Worm (Caenorhabditis elegans): ENCODE measurements around the gene K05F1.6.

The K05F1.6 gene

DNA sequence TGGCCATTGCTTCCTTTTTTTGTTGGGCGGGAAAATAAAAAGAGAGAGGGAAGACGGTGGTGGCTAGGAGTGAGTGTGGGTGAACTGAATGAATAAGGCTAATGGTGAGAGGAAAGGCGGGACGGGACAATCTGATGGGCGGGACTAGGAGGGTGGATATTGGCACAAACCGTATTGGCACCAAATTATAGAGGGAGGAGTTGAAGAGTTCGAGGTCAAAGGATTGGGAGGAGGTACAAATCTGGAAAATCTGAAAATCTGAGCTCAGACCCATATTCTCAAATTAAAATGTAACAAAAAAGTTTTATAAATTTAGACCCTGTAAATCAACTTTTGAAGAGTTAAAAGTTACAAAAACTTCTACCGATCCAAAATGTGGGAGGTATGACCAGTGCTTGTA is 43.5 kb upstream of the K05F1.6 start, which contains the start of gene hlh-14:
Gene hlh-14 (minus strand): TSS at position 101 of the 400 bp plus-strand sequence.
- TF ChIP-seq bed-3 (GFP tag; optimal IDR thresholded peaks at IDR 0.05) (no peak), snpc-4 (tag; optimal IDR thresholded peaks at IDR 0.05) (no peak), lsy-2 (tag; optimal IDR thresholded peaks at IDR 0.05) (no peak), M03D4.4 (tag; optimal IDR thresholded peaks at IDR 0.05) (no peak), mab-5 (tag; optimal IDR thresholded peaks at IDR 0.05) (no peak), unc-120 (tag; optimal IDR thresholded peaks at IDR 0.05; ENCODE audit: poor library complexity, severe bottlenecking) (no peak), elt-1 (tag; optimal IDR thresholded peaks at IDR 0.05; ENCODE audit: borderline replicate concordance, insufficient read depth) (no peak), mls-2 (tag; optimal IDR thresholded peaks at IDR 0.05) (no peak), sptf-1 (tag; optimal IDR thresholded peaks at IDR 0.05) (no peak), hlh-1 (tag; optimal IDR thresholded peaks at IDR 0.05) (no peak), mep-1 (tag; optimal IDR thresholded peaks at IDR 0.05) (no peak), flh-1 (GFP tag; optimal IDR thresholded peaks at IDR 0.05) (no peak), nhr-28 (tag; optimal IDR thresholded peaks at IDR 0.05) (no peak), tbx-8 (GFP tag; optimal IDR thresholded peaks at IDR 0.05) (no peak), ces-1 (GFP tag; optimal IDR thresholded peaks at IDR 0.05) (no peak), cnd-1 (tag; optimal IDR thresholded peaks at IDR 0.05) (no peak), lin-32 (GFP tag; optimal IDR thresholded peaks at IDR 0.05) (no peak)

DNA sequence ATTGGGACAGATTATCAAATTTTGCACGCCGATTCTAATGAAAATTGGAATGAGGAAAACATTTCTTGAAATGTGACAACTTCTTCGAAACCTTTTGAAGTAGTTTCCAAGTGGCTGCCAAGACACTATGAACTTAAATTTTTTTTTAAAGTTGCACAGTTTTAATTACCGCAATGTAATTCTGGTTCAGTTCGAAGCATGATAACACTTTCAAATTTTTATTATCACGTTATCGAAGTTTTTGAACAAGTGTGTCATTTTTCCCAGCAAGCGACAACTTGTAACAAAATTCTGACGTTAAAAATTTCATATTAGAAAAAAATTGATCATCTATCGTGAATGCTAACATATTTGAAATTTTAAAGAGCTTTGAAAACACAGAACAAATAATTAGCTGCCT is 39.6 kb upstream of the K05F1.6 start:
- TF ChIP-seq pha-4 (tag; optimal IDR thresholded peaks at IDR 0.05) (no peak), bed-3 (GFP tag; optimal IDR thresholded peaks at IDR 0.05) (no peak), M03D4.4 (tag; optimal IDR thresholded peaks at IDR 0.05) (no peak)

DNA sequence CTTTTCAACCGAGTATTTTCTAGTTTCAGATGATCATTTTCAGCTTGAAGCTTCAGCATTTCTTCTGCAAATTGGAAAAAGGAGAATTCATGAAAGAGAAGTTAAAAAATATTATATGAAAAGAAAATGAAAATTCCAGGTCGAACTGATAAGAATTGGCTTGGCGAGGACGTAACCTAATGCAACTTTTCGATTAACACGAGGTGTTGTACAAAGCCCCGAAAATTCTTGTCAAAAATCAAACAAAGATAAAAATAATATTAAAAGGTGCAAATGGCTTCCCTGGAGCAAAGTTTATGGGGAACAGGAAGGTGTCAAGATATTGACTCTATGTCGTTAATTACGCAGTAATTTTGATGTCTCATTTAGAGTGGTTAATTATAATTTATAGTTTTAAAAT is 38.0 kb upstream of the K05F1.6 start:
- TF ChIP-seq sem-2 (GFP tag; optimal IDR thresholded peaks at IDR 0.05) (no peak), ceh-39 (tag; optimal IDR thresholded peaks at IDR 0.05) (no peak), nhr-237 (tag; optimal IDR thresholded peaks at IDR 0.05) (no peak), unc-62 (GFP tag; optimal IDR thresholded peaks at IDR 0.05) (no peak), sptf-1 (tag; optimal IDR thresholded peaks at IDR 0.05) (no peak), cnd-1 (tag; optimal IDR thresholded peaks at IDR 0.05) (no peak), bed-3 (GFP tag; optimal IDR thresholded peaks at IDR 0.05) (no peak), pha-4 (tag; optimal IDR thresholded peaks at IDR 0.05) (no peak)

DNA sequence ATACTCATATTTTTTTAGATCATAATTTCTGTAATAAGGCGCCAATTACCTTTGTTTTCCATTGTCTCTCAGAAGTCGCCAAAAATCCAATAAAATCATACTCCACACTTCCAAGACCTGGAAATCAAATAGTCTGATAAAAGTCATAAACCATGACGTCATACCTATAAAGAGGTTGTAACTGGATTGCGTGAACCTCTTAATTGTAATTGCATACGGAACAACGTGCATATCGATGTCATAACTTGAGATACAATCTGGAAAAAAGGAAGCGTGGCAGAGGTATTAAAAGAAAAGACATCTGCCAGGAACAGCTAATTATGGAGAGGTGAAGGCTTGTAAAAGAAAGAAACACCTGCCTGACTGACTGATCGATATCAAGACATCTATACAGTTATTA is 37.2 kb upstream of the K05F1.6 start, which contains the start of gene F10C1.9:
Gene F10C1.9 (minus strand): TSS at position 197 of the 400 bp plus-strand sequence.
- no peak for TF ChIP-seq lsy-2 (tag; optimal IDR thresholded peaks at IDR 0.05)
- TF ChIP-seq unc-62 (GFP tag; optimal IDR thresholded peaks at IDR 0.05): no peak
- TF ChIP-seq zip-8 (tag; optimal IDR thresholded peaks at IDR 0.05): peak; percentile 95
- TF ChIP-seq nhr-12 (tag; optimal IDR thresholded peaks at IDR 0.05): no peak
- peak; percentile 88 for TF ChIP-seq nhr-2 (tag; optimal IDR thresholded peaks at IDR 0.05)
- TF ChIP-seq tbx-8 (GFP tag; optimal IDR thresholded peaks at IDR 0.05): no peak
- TF ChIP-seq elt-3 (tag; optimal IDR thresholded peaks at IDR 0.05): no peak
- TF ChIP-seq nhr-28 (tag; optimal IDR thresholded peaks at IDR 0.05): no peak
- no peak for TF ChIP-seq mab-5 (tag; optimal IDR thresholded peaks at IDR 0.05)

DNA sequence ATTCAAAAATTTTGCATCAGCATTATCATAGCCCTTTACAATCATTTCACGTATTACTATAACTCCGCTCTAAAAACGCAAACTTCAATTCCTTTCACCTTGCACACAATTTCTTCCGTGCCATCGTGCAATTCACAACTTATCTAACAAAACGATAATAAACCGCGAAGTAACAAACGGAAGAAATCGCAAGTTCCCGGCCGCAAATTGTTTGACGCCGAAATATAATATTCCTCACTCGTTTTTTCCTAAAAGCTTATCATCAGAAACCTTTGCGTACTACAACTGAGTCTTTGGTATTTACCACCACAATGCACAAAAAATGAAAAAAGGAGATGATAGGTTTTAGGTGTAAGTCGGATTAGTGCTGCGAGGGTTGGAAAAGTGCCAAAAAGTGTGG is 35.0 kb upstream of the K05F1.6 start:
- TF ChIP-seq M03D4.4 (tag; optimal IDR thresholded peaks at IDR 0.05) (no peak), nhr-76 (tag; optimal IDR thresholded peaks at IDR 0.05) (no peak), nhr-237 (tag; optimal IDR thresholded peaks at IDR 0.05) (no peak), elt-1 (tag; optimal IDR thresholded peaks at IDR 0.05; ENCODE audit: borderline replicate concordance, insufficient read depth) (no peak), lsy-2 (tag; optimal IDR thresholded peaks at IDR 0.05) (no peak), bed-3 (GFP tag; optimal IDR thresholded peaks at IDR 0.05) (no peak), cnd-1 (tag; optimal IDR thresholded peaks at IDR 0.05) (no peak), tbx-8 (GFP tag; optimal IDR thresholded peaks at IDR 0.05) (no peak), lin-13 (tag; optimal IDR thresholded peaks at IDR 0.05) (no peak), pha-4 (tag; optimal IDR thresholded peaks at IDR 0.05) (no peak), ham-2 (GFP tag; optimal IDR thresholded peaks at IDR 0.05) (no peak), unc-120 (tag; optimal IDR thresholded peaks at IDR 0.05; ENCODE audit: poor library complexity, severe bottlenecking) (no peak), sptf-1 (tag; optimal IDR thresholded peaks at IDR 0.05) (no peak), unc-39 (tag; optimal IDR thresholded peaks at IDR 0.05) (no peak), ztf-11 (tag; optimal IDR thresholded peaks at IDR 0.05) (no peak)
